Fruit fly (Drosophila melanogaster) whole organism, embryonic: ENCODE results near the gene Polr3A.

Experiments
- CG11398 ChIP-seq: fragments of 200-800 bp; sonication (Bioruptor generic); optimal IDR thresholded peaks from 2 replicates; lab custom pipeline; 2016; ENCODE audit warnings: missing biosample characterization, missing genetic modification characterization
- CG4360 ChIP-seq: fragments of 200-800 bp; sonication (Bioruptor generic); IDR thresholded peaks from 2 replicates; pipeline ENCODE4 v1.3.6; 2022; ENCODE audit warnings: missing biosample characterization, missing genetic modification characterization
- Optix ChIP-seq: fragments of 200-800 bp; sonication (Bioruptor generic); IDR thresholded peaks from 3 replicates; pipeline ENCODE4 v1.3.6; 2022; ENCODE audit warnings: missing biosample characterization, missing genetic modification characterization
- h ChIP-seq: fragments of >200 bp; optimal IDR thresholded peaks from 2 replicates; lab custom pipeline; 2017
- tin ChIP-seq: fragments of 200-800 bp; sonication (Bioruptor generic); optimal IDR thresholded peaks from 3 replicates; lab custom pipeline; 2016; ENCODE audit warnings: missing biosample characterization, missing genetic modification characterization
- ttk ChIP-seq: fragments of 200-800 bp; sonication (Bioruptor generic); IDR thresholded peaks from 2 replicates; pipeline ENCODE4 v2.1.2; 2022; ENCODE audit warnings: missing biosample characterization, missing genetic modification characterization
- zf30C ChIP-seq: fragments of 200-800 bp; sonication (Bioruptor generic); optimal IDR thresholded peaks from 3 replicates; lab custom pipeline; 2018; ENCODE audit warnings: missing biosample characterization, mild to moderate bottlenecking, missing genetic modification characterization

dm6 chrX:15816127-15816526 is 53.4 kb downstream of the Polr3A start:
- TF ChIP-seq h (lab: Kevin White, UChicago) (no peak), ttk (no peak), CG4360 (no peak), CG11398 (GFP tag; lab: Kevin White, UChicago) (no peak), tin (GFP tag; lab: Kevin White, UChicago) (no peak), zf30C (GFP tag; lab: Kevin White, UChicago) (no peak), Optix (no peak)
